Fruit fly (Drosophila melanogaster) Kc167 (cell line): ENCODE results near the gene rho-5.

Experiments
- insv ChIP-seq: fragments of >200 bp; optimal IDR thresholded peaks from 3 replicates; lab custom pipeline; 2018; ENCODE audit warnings: missing external identifiers
- psq ChIP-seq: fragments of >200 bp; optimal IDR thresholded peaks from 2 replicates; lab custom pipeline; 2017; ENCODE audit warnings: missing external identifiers
- ttk ChIP-seq: sonication (Bioruptor generic); optimal IDR thresholded peaks from 2 replicates; lab custom pipeline; 2017; ENCODE audit warnings: missing external identifiers

dm6 chr2L:10356508-10356907, 17.2 kb downstream of the rho-5 start, which contains the start of the genes CtsL4 and ClpP:
- TF ChIP-seq insv (lab: Kevin White, UChicago) (no peak), psq (lab: Kevin White, UChicago) (no peak), ttk (lab: Kevin White, UChicago) (no peak)
